Fruit fly (Drosophila melanogaster) whole organism, embryonic: ENCODE data around the gene Ac76E.
A peak's percentile ranks its signal among the peaks of the same experiment; 100 is the strongest.

Experiments used
- Aef1 ChIP-seq: fragments of 200-800 bp; sonication (Bioruptor generic); IDR thresholded peaks from 3 replicates; pipeline ENCODE4 v1.3.6; 2022; ENCODE audit warnings: missing biosample characterization, missing genetic modification characterization
- Asciz ChIP-seq: fragments of 200-800 bp; sonication (Bioruptor generic); optimal IDR thresholded peaks from 2 replicates; lab custom pipeline; 2017; ENCODE audit warnings: missing biosample characterization, mild to moderate bottlenecking, missing genetic modification characterization, missing genetic modification reagents
- Atf-2 ChIP-seq: fragments of 200-800 bp; sonication (Bioruptor generic); optimal IDR thresholded peaks from 2 replicates; lab custom pipeline; 2016; ENCODE audit warnings: missing biosample characterization, missing genetic modification characterization
- B-H1 ChIP-seq: fragments of 200-800 bp; sonication (Bioruptor generic); IDR thresholded peaks from 3 replicates; pipeline ENCODE4 v1.3.6; 2022; ENCODE audit warnings: missing biosample characterization, missing genetic modification characterization
- B-H2 ChIP-seq: fragments of 200-800 bp; sonication (Bioruptor generic); optimal IDR thresholded peaks from 2 replicates; lab custom pipeline; 2018; ENCODE audit warnings: missing biosample characterization, mild to moderate bottlenecking, missing genetic modification characterization
- CG10267 ChIP-seq: fragments of 200-800 bp; sonication (Bioruptor generic); optimal IDR thresholded peaks from 2 replicates; lab custom pipeline; 2018; ENCODE audit warnings: missing biosample characterization, mild to moderate bottlenecking, missing genetic modification characterization, moderate library complexity
- CG10959 ChIP-seq: fragments of 200-800 bp; sonication (Bioruptor generic); IDR thresholded peaks from 2 replicates; pipeline ENCODE4 v1.3.6; 2022; ENCODE audit warnings: missing biosample characterization, missing genetic modification characterization
- CG10979 ChIP-seq: fragments of 200-800 bp; sonication (Bioruptor generic); optimal IDR thresholded peaks from 2 replicates; lab custom pipeline; 2018; ENCODE audit warnings: missing biosample characterization, mild to moderate bottlenecking, missing genetic modification characterization, moderate library complexity
- CG11247 ChIP-seq: fragments of 200-800 bp; sonication (Bioruptor generic); IDR thresholded peaks from 2 replicates; pipeline ENCODE4 v1.3.6; 2022; ENCODE audit warnings: missing biosample characterization, missing genetic modification characterization
- CG12104 ChIP-seq: fragments of 200-800 bp; sonication (Bioruptor generic); optimal IDR thresholded peaks from 3 replicates; lab custom pipeline; 2016; ENCODE audit warnings: missing biosample characterization, missing genetic modification characterization
- CG12155 ChIP-seq: fragments of 200-800 bp; sonication (Bioruptor generic); optimal IDR thresholded peaks from 3 replicates; lab custom pipeline; 2016; ENCODE audit warnings: missing biosample characterization, missing genetic modification characterization
- CG12769 ChIP-seq: fragments of 200-800 bp; sonication (Bioruptor generic); optimal IDR thresholded peaks from 2 replicates; lab custom pipeline; 2019; ENCODE audit warnings: missing biosample characterization, mild to moderate bottlenecking, missing genetic modification characterization, moderate library complexity
- CG16863 ChIP-seq: fragments of 200-800 bp; sonication (Bioruptor generic); optimal IDR thresholded peaks from 3 replicates; lab custom pipeline; 2016; ENCODE audit warnings: missing biosample characterization, missing genetic modification characterization
- CG1792 ChIP-seq: fragments of 200-800 bp; sonication (Bioruptor generic); optimal IDR thresholded peaks from 2 replicates; lab custom pipeline; 2016; ENCODE audit warnings: missing biosample characterization, missing genetic modification characterization
- CG3281 ChIP-seq: fragments of 200-800 bp; sonication (Bioruptor generic); optimal IDR thresholded peaks from 3 replicates; lab custom pipeline; 2017; ENCODE audit warnings: missing biosample characterization, mild to moderate bottlenecking, missing genetic modification characterization
- CG4854 ChIP-seq: fragments of 200-800 bp; sonication (Bioruptor generic); optimal IDR thresholded peaks from 2 replicates; lab custom pipeline; 2016; ENCODE audit warnings: missing biosample characterization, missing genetic modification characterization, inconsistent platforms
- CG7357 ChIP-seq: fragments of 200-800 bp; sonication (Bioruptor generic); IDR thresholded peaks from 3 replicates; pipeline ENCODE4 v1.3.6; 2022; ENCODE audit warnings: missing biosample characterization, missing genetic modification characterization
- CG8944 ChIP-seq: fragments of 200-800 bp; sonication (Bioruptor generic); optimal IDR thresholded peaks from 3 replicates; lab custom pipeline; 2016; ENCODE audit warnings: missing biosample characterization, missing genetic modification characterization
- CG9215 ChIP-seq: fragments of 200-800 bp; sonication (Bioruptor generic); IDR thresholded peaks from 2 replicates; pipeline ENCODE4 v1.3.6; 2022; ENCODE audit warnings: missing biosample characterization, missing genetic modification characterization
- CrebB ChIP-seq: fragments of 200-800 bp; sonication (Bioruptor generic); optimal IDR thresholded peaks from 3 replicates; lab custom pipeline; 2018; ENCODE audit warnings: missing biosample characterization, mild to moderate bottlenecking, missing genetic modification characterization
- Doc2 ChIP-seq: fragments of 200-800 bp; sonication (Bioruptor generic); IDR thresholded peaks from 2 replicates; pipeline ENCODE4 v1.3.6; 2022; ENCODE audit warnings: missing biosample characterization, missing genetic modification characterization
- Fer3 ChIP-seq: fragments of 200-800 bp; sonication (Bioruptor generic); optimal IDR thresholded peaks from 2 replicates; lab custom pipeline; 2018; ENCODE audit warnings: missing biosample characterization, mild to moderate bottlenecking, missing genetic modification characterization, moderate library complexity
- HLH3B ChIP-seq: fragments of 200-800 bp; sonication (Bioruptor generic); IDR thresholded peaks from 2 replicates; pipeline ENCODE4 v1.3.6; 2022; ENCODE audit warnings: missing biosample characterization, missing genetic modification characterization
- HLH4C ChIP-seq: fragments of 200-800 bp; sonication (Bioruptor generic); IDR thresholded peaks from 3 replicates; pipeline ENCODE4 v1.3.6; 2022; ENCODE audit warnings: missing biosample characterization, missing genetic modification characterization; ENCODE audit not compliant: partially characterized antibody
- Max ChIP-seq: fragments of 200-800 bp; sonication (Bioruptor generic); optimal IDR thresholded peaks from 2 replicates; lab custom pipeline; 2016; ENCODE audit warnings: missing biosample characterization, mild to moderate bottlenecking, missing genetic modification characterization
- Neu2 ChIP-seq: fragments of 200-800 bp; sonication (Bioruptor generic); optimal IDR thresholded peaks from 3 replicates; lab custom pipeline; 2016; ENCODE audit warnings: missing biosample characterization, missing genetic modification characterization, borderline replicate concordance
- Pdp1 ChIP-seq, 2 experiments: fragments of 200-800 bp; sonication (Bioruptor generic); optimal IDR thresholded peaks; 3 replicates each; lab custom pipeline; 2016; ENCODE audit warnings: missing biosample characterization in 2 of 2, missing genetic modification characterization in 2 of 2, mild to moderate bottlenecking in 1 of 2, moderate library complexity in 1 of 2
- Tbp ChIP-seq: fragments of >200 bp; optimal IDR thresholded peaks from 2 replicates; lab custom pipeline; 2018; ENCODE audit warnings: missing biosample characterization, missing genetic modification characterization
- Trl ChIP-seq, 3 experiments: fragments of >200 bp in 2 of 3; fragments of 200-800 bp in 1 of 3; sonication (Bioruptor generic) in 1 of 3; optimal IDR thresholded peaks; 2 replicates in 1 of 3; 3 replicates in 2 of 3; lab custom pipeline; 2016 to 2017; ENCODE audit warnings: missing biosample characterization in 1 of 3, missing genetic modification characterization in 1 of 3
- Xbp1 ChIP-seq: fragments of 200-800 bp; sonication (Bioruptor generic); optimal IDR thresholded peaks from 3 replicates; lab custom pipeline; 2016; ENCODE audit warnings: missing biosample characterization, mild to moderate bottlenecking, missing genetic modification characterization
- bbx ChIP-seq: fragments of 200-800 bp; sonication (Bioruptor generic); IDR thresholded peaks from 2 replicates; pipeline ENCODE4 v1.3.6; 2022; ENCODE audit warnings: missing biosample characterization, missing genetic modification characterization; ENCODE audit not compliant: partially characterized antibody
- chif ChIP-seq, 2 experiments: fragments of 200-800 bp; sonication (Bioruptor generic); optimal IDR thresholded peaks; 3 replicates each; lab custom pipeline; 2016; ENCODE audit warnings: missing biosample characterization in 2 of 2, missing genetic modification characterization in 2 of 2
- cwo ChIP-seq: fragments of 200-800 bp; sonication (Bioruptor generic); optimal IDR thresholded peaks from 3 replicates; lab custom pipeline; 2017; ENCODE audit warnings: missing biosample characterization, missing genetic modification characterization, mild to moderate bottlenecking, moderate library complexity, missing genetic modification reagents
- da ChIP-seq: fragments of 200-800 bp; sonication (Bioruptor generic); optimal IDR thresholded peaks from 2 replicates; lab custom pipeline; 2016; ENCODE audit warnings: missing biosample characterization, missing genetic modification characterization
- dpn ChIP-seq, 2 experiments: fragments of 200-800 bp; sonication (Bioruptor generic); optimal IDR thresholded peaks; 3 replicates each; lab custom pipeline; 2016; ENCODE audit warnings: missing biosample characterization in 2 of 2, missing genetic modification characterization in 2 of 2
- ewg ChIP-seq: fragments of 200-800 bp; sonication (Bioruptor generic); optimal IDR thresholded peaks from 3 replicates; lab custom pipeline; 2017; ENCODE audit warnings: mild to moderate bottlenecking, missing biosample characterization, missing genetic modification reagents, missing genetic modification characterization
- gcm ChIP-seq: fragments of 200-800 bp; sonication (Bioruptor generic); optimal IDR thresholded peaks from 2 replicates; lab custom pipeline; 2019; ENCODE audit warnings: missing biosample characterization, mild to moderate bottlenecking, missing genetic modification characterization, moderate library complexity
- gsb ChIP-seq: fragments of 200-800 bp; sonication (Bioruptor generic); IDR thresholded peaks from 2 replicates; pipeline ENCODE4 v1.3.6; 2022; ENCODE audit warnings: missing biosample characterization, missing genetic modification characterization
- lola ChIP-seq, 3 experiments: fragments of >200 bp in 2 of 3; fragments of 200-800 bp in 1 of 3; sonication (Bioruptor generic) in 1 of 3; optimal IDR thresholded peaks; 2 replicates each; lab custom pipeline; 2017 to 2019; ENCODE audit warnings: missing biosample characterization in 3 of 3, missing genetic modification characterization in 3 of 3, mild to moderate bottlenecking in 1 of 3, moderate library complexity in 1 of 3
- nmo ChIP-seq: fragments of 200-800 bp; sonication (Bioruptor generic); optimal IDR thresholded peaks from 2 replicates; lab custom pipeline; 2018; ENCODE audit warnings: missing biosample characterization, mild to moderate bottlenecking, missing genetic modification characterization, moderate library complexity
- sd ChIP-seq: fragments of 200-800 bp; sonication (Bioruptor generic); optimal IDR thresholded peaks from 3 replicates; lab custom pipeline; 2018; ENCODE audit warnings: missing biosample characterization, mild to moderate bottlenecking, missing genetic modification characterization, moderate library complexity
- sqz ChIP-seq: fragments of 200-800 bp; sonication (Bioruptor generic); optimal IDR thresholded peaks from 3 replicates; lab custom pipeline; 2018; ENCODE audit warnings: missing biosample characterization, mild to moderate bottlenecking, missing genetic modification characterization
- sug ChIP-seq: fragments of 200-800 bp; optimal IDR thresholded peaks from 2 replicates; lab custom pipeline; 2019; ENCODE audit warnings: missing biosample characterization, mild to moderate bottlenecking, missing genetic modification characterization, moderate library complexity
- tio ChIP-seq: fragments of 200-800 bp; sonication (Bioruptor generic); optimal IDR thresholded peaks from 2 replicates; lab custom pipeline; 2017; ENCODE audit warnings: missing biosample characterization, missing genetic modification characterization, inconsistent platforms
- toy ChIP-seq: fragments of 200-800 bp; sonication (Bioruptor generic); IDR thresholded peaks from 2 replicates; pipeline ENCODE4 v1.3.6; 2022; ENCODE audit warnings: missing biosample characterization, missing genetic modification characterization
- twi ChIP-seq: fragments of 200-800 bp; optimal IDR thresholded peaks from 2 replicates; lab custom pipeline; 2019; ENCODE audit warnings: missing biosample characterization, mild to moderate bottlenecking, missing genetic modification characterization, moderate library complexity
- vfl ChIP-seq: fragments of 200-800 bp; sonication (Bioruptor generic); optimal IDR thresholded peaks from 2 replicates; lab custom pipeline; 2016; ENCODE audit warnings: missing biosample characterization, missing genetic modification characterization
- wek ChIP-seq: fragments of 200-800 bp; sonication (Bioruptor generic); optimal IDR thresholded peaks from 3 replicates; lab custom pipeline; 2018; ENCODE audit warnings: missing biosample characterization, mild to moderate bottlenecking, missing genetic modification characterization, moderate library complexity
- zfh1 ChIP-seq: fragments of 200-800 bp; sonication (Bioruptor generic); IDR thresholded peaks from 3 replicates; pipeline ENCODE4 v1.3.6; 2022; ENCODE audit warnings: missing biosample characterization, missing genetic modification characterization

Ac76E gene

DNA sequence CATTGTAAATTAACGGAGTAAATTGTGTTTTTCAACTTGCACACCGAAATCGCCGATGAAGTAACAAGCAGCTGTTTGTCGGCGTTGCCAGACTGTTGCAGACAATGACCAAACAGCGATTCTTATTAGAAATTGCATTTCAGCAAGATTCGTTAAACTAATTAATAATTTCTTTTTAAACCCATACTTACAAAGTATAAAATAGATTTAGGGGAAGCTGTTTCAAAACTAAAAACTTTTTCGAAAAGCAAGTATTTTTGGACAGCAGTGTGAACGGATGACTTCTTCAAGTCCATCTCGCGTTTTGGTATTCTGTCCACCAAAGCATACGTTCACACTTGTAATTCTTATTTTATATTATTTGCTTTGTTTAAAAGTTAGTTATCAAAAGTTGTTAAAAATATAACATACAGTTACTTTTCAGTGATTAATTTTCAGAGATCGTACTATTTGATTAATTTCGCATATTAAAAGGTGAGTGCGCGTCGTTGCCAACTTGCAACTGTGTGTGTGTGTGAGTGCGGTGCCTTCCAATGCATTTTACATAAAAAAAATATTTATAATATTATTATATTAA lies 10.6 kb upstream of the Ac76E start, which contains the start of the genes CG8004 and RhoGDI (continued):
- TF ChIP-seq CG3281 (GFP tag; lab: Kevin White, UChicago) (peak; percentile 48), CG12104 (GFP tag; lab: Kevin White, UChicago) (peak; percentile 21), vfl (GFP tag; lab: Kevin White, UChicago) (peak; percentile 63), Trl (optimal IDR thresholded peaks at IDR 0.05; lab: Kevin White, UChicago) (no peak), Trl (GFP tag; optimal IDR thresholded peaks at IDR 0.05; lab: Kevin White, UChicago) (peak; percentile 77), CG10267 (tag; lab: Kevin White, UChicago) (peak; percentile 78), Doc2 (GFP tag; lab: Robert Waterston, UW) (no peak), sug (tag; lab: Kevin White, UChicago) (peak; percentile 62), CG10979 (tag; lab: Kevin White, UChicago) (peak; percentile 40), Xbp1 (peak; percentile 74), toy (GFP tag; lab: Robert Waterston, UW) (no peak), Fer3 (tag; lab: Kevin White, UChicago) (peak; percentile 65), CG12769 (peak; percentile 59), HLH3B (GFP tag; lab: Robert Waterston, UW) (no peak), Tbp (GFP tag; lab: Kevin White, UChicago) (no peak), chif (GFP tag; optimal IDR thresholded peaks at IDR 0.05; lab: Kevin White, UChicago) (peak; percentile 12 to 64), gsb (GFP tag; lab: Robert Waterston, UW) (no peak), HLH4C (GFP tag; lab: Robert Waterston, UW) (no peak), tio (GFP tag; lab: Kevin White, UChicago) (no peak), gcm (GFP tag; lab: Kevin White, UChicago) (peak; percentile 1), Atf-2 (GFP tag; lab: Kevin White, UChicago) (peak; percentile 65), B-H2 (peak; percentile 73), da (GFP tag; lab: Kevin White, UChicago) (no peak), sd (no peak), sqz (GFP tag; lab: Kevin White, UChicago) (no peak), CG10959 (GFP tag; lab: Robert Waterston, UW) (no peak), Neu2 (no peak), nmo (GFP tag; lab: Kevin White, UChicago) (peak; percentile 77), ewg (GFP tag; lab: Kevin White, UChicago) (no peak), CG4854 (GFP tag; lab: Kevin White, UChicago) (peak; percentile 41), CG12155 (GFP tag; lab: Kevin White, UChicago) (peak; percentile 51), twi (peak; percentile 42), Asciz (GFP tag; lab: Kevin White, UChicago) (no peak), Max (peak; percentile 68), CG8944 (GFP tag; lab: Kevin White, UChicago) (peak; percentile 45), CG7357 (peak; percentile 96), wek (GFP tag; lab: Kevin White, UChicago) (no peak), bbx (GFP tag; lab: Robert Waterston, UW) (no peak), CG1792 (GFP tag; lab: Kevin White, UChicago) (peak; percentile 42), CrebB (tag; lab: Kevin White, UChicago) (peak; percentile 4), dpn (GFP tag; optimal IDR thresholded peaks at IDR 0.05; lab: Kevin White, UChicago) (peak; percentile 67 to 77), Aef1 (no peak), B-H1 (GFP tag; lab: Robert Waterston, UW) (peak; percentile 23; the same call in 1 of the 3 replicates), lola (GFP tag; optimal IDR thresholded peaks at IDR 0.05; lab: Kevin White, UChicago) (peak in 1 of 3 experiments; percentile 51), CG9215 (peak; percentile 47), zfh1 (GFP tag; lab: Robert Waterston, UW) (peak; percentile 44; the same call in 2 of the 3 replicates), CG16863 (GFP tag; lab: Kevin White, UChicago) (peak; percentile 66), Pdp1 (GFP tag; optimal IDR thresholded peaks at IDR 0.05; lab: Kevin White, UChicago) (peak; percentile 69 to 95), CG11247 (peak; percentile 38; the same call in 1 of the 2 replicates), cwo (GFP tag; lab: Kevin White, UChicago) (no peak)
